Fruit fly (Drosophila melanogaster) whole organism, pupa: ENCODE results near the gene ttm2.

Experiments used
- CG10348 ChIP-seq: fragments of 200-800 bp; sonication (Bioruptor generic); IDR thresholded peaks from 2 replicates; pipeline ENCODE4 v1.3.6; 2022; ENCODE audit warnings: missing biosample characterization, missing genetic modification characterization
- CG12605 ChIP-seq: fragments of 200-800 bp; sonication (Bioruptor generic); IDR thresholded peaks from 2 replicates; pipeline ENCODE4 v1.3.6; 2022; ENCODE audit warnings: missing biosample characterization, missing genetic modification characterization
- CG13204 ChIP-seq: fragments of 200-800 bp; sonication (Bioruptor generic); optimal IDR thresholded peaks from 2 replicates; lab custom pipeline; 2018; ENCODE audit warnings: missing biosample characterization, mild to moderate bottlenecking, missing genetic modification characterization, moderate library complexity
- CG14655 ChIP-seq: fragments of 200-800 bp; sonication (Bioruptor generic); optimal IDR thresholded peaks from 3 replicates; lab custom pipeline; 2017; ENCODE audit warnings: mild to moderate bottlenecking, missing biosample characterization, missing genetic modification reagents, missing genetic modification characterization
- CG15710 ChIP-seq: fragments of 200-800 bp; sonication (Bioruptor generic); optimal IDR thresholded peaks from 2 replicates; lab custom pipeline; 2018; ENCODE audit warnings: missing biosample characterization, mild to moderate bottlenecking, missing genetic modification characterization, moderate library complexity
- CG17806 ChIP-seq: fragments of 200-800 bp; sonication (Bioruptor generic); optimal IDR thresholded peaks from 2 replicates; lab custom pipeline; 2018; ENCODE audit warnings: missing biosample characterization, mild to moderate bottlenecking, missing genetic modification characterization, moderate library complexity
- CG32121 ChIP-seq: fragments of 200-800 bp; sonication (Bioruptor generic); IDR thresholded peaks from 2 replicates; pipeline ENCODE4 v1.3.6; 2022; ENCODE audit warnings: missing biosample characterization, missing genetic modification characterization
- CG34367 ChIP-seq: fragments of 200-800 bp; sonication (Bioruptor generic); optimal IDR thresholded peaks from 2 replicates; lab custom pipeline; 2018; ENCODE audit warnings: missing biosample characterization, mild to moderate bottlenecking, missing genetic modification characterization
- CG4496 ChIP-seq: fragments of 200-800 bp; sonication (Bioruptor generic); IDR thresholded peaks from 3 replicates; pipeline ENCODE4 v1.3.6; 2022; ENCODE audit warnings: missing biosample characterization, missing genetic modification characterization
- CG8159 ChIP-seq: fragments of 200-800 bp; sonication (Bioruptor generic); optimal IDR thresholded peaks from 3 replicates; lab custom pipeline; 2018; ENCODE audit warnings: missing biosample characterization, mild to moderate bottlenecking, missing genetic modification characterization, moderate library complexity
- CG8301 ChIP-seq: fragments of 200-800 bp; sonication (Bioruptor generic); optimal IDR thresholded peaks from 2 replicates; lab custom pipeline; 2018; ENCODE audit warnings: missing biosample characterization, mild to moderate bottlenecking, missing genetic modification characterization
- CG9948 ChIP-seq: fragments of 200-800 bp; sonication (Bioruptor generic); optimal IDR thresholded peaks from 2 replicates; lab custom pipeline; 2018; ENCODE audit warnings: missing biosample characterization, mild to moderate bottlenecking, missing genetic modification characterization, moderate library complexity
- D1 ChIP-seq: fragments of 200-800 bp; sonication (Bioruptor generic); optimal IDR thresholded peaks from 2 replicates; lab custom pipeline; 2018; ENCODE audit warnings: missing biosample characterization, mild to moderate bottlenecking, missing genetic modification characterization, moderate library complexity
- EcR ChIP-seq: fragments of 200-800 bp; sonication (Bioruptor generic); optimal IDR thresholded peaks from 3 replicates; lab custom pipeline; 2019; ENCODE audit warnings: missing biosample characterization, missing genetic modification characterization, mild to moderate bottlenecking, moderate library complexity, missing genetic modification reagents
- Ets98B ChIP-seq: fragments of 200-800 bp; sonication (Bioruptor generic); IDR thresholded peaks from 2 replicates; pipeline ENCODE4 v1.3.6; 2022; ENCODE audit warnings: missing biosample characterization, missing genetic modification characterization
- Pif1A ChIP-seq: fragments of 200-800 bp; sonication (Bioruptor generic); optimal IDR thresholded peaks from 3 replicates; lab custom pipeline; 2016; ENCODE audit warnings: missing biosample characterization, missing genetic modification characterization
- Pif1B ChIP-seq: fragments of 200-800 bp; sonication (Bioruptor generic); optimal IDR thresholded peaks from 3 replicates; lab custom pipeline; 2016; ENCODE audit warnings: missing biosample characterization, missing genetic modification characterization
- Snoo ChIP-seq: fragments of 200-800 bp; sonication (Bioruptor generic); optimal IDR thresholded peaks from 3 replicates; lab custom pipeline; 2017; ENCODE audit warnings: missing biosample characterization, mild to moderate bottlenecking, missing genetic modification characterization, inconsistent platforms
- fd96Ca ChIP-seq: fragments of 200-800 bp; sonication (Bioruptor generic); IDR thresholded peaks from 3 replicates; pipeline ENCODE4 v1.3.6; 2022; ENCODE audit warnings: missing biosample characterization, missing genetic modification characterization
- gl ChIP-seq: fragments of 200-800 bp; sonication (Bioruptor generic); optimal IDR thresholded peaks from 2 replicates; lab custom pipeline; 2018; ENCODE audit warnings: missing biosample characterization, mild to moderate bottlenecking, missing genetic modification characterization
- rn ChIP-seq: fragments of 200-800 bp; sonication (Bioruptor generic); IDR thresholded peaks from 2 replicates; pipeline ENCODE4 v1.3.6; 2022; ENCODE audit warnings: missing biosample characterization, missing genetic modification characterization

Gene ttm2

DNA sequence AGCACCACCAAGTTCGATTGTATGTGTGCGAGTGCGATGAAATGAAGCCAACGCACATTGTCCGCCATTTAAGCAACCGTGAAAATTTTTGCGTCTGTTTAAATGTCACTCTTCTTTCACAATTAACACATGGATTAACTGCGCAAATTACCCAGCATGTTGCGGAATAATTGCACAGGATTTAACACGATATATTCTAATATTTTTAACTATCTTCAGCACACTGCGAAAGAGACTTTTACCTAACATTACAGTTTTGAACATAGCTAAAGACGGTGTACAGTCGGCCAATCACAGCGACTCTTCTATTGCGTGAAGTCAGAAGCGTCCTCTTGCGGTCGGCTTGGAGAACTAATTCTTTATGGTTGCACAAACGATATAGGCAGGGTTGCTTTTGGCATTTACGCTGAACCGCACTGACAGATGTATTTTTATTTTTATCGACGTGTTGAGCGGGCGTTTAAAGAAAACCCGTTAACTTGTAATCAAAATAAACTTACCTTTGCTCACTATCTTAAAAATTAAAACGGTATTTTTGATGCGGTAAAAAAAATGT is 28.2 kb upstream of the ttm2 start:
- no peak for TF ChIP-seq CG9948 (tag; lab: Kevin White, UChicago)
- TF ChIP-seq CG34367 (tag; lab: Kevin White, UChicago) = peak; percentile 47
- TF ChIP-seq Snoo (tag; lab: Kevin White, UChicago) = peak; percentile 44
- no peak for TF ChIP-seq rn (GFP tag; lab: Robert Waterston, UW)
- TF ChIP-seq CG32121 (GFP tag; lab: Robert Waterston, UW) = peak; percentile 35; the same call in 1 of the 2 replicates
- TF ChIP-seq CG14655 (GFP tag; lab: Kevin White, UChicago) = no peak
- no peak for TF ChIP-seq Pif1A (GFP tag; lab: Kevin White, UChicago)
- peak; percentile 5 for TF ChIP-seq CG17806 (tag; lab: Kevin White, UChicago)

- TF ChIP-seq EcR (GFP tag; lab: Kevin White, UChicago) = no peak
- TF ChIP-seq Pif1A (GFP tag; lab: Kevin White, UChicago) = no peak
- no peak for TF ChIP-seq CG9948 (tag; lab: Kevin White, UChicago)
- no peak for TF ChIP-seq CG12605 (GFP tag; lab: Robert Waterston, UW)
- no peak for TF ChIP-seq rn (GFP tag; lab: Robert Waterston, UW)
- no peak for TF ChIP-seq CG34367 (tag; lab: Kevin White, UChicago)
- no peak for TF ChIP-seq CG4496 (GFP tag; lab: Robert Waterston, UW)
- TF ChIP-seq CG8159 (tag; lab: Kevin White, UChicago) = no peak
- TF ChIP-seq CG15710 = no peak
- TF ChIP-seq CG8301 = no peak
- TF ChIP-seq CG17806 (tag; lab: Kevin White, UChicago) = no peak
- no peak for TF ChIP-seq Pif1B (GFP tag; lab: Kevin White, UChicago)
- no peak for TF ChIP-seq CG10348 (GFP tag; lab: Robert Waterston, UW)
- no peak for TF ChIP-seq CG14655 (GFP tag; lab: Kevin White, UChicago)
- no peak for TF ChIP-seq D1
- TF ChIP-seq fd96Ca (GFP tag; lab: Robert Waterston, UW) = no peak
- TF ChIP-seq Ets98B (GFP tag; lab: Robert Waterston, UW) = no peak
- no peak for TF ChIP-seq Snoo (tag; lab: Kevin White, UChicago)
- no peak for TF ChIP-seq gl (tag; lab: Kevin White, UChicago)
Measured at dm6 chr3L:247482-248225, 27.3 kb upstream of the ttm2 start, which contains the start of gene mthl14. mthl14 (plus strand) TSS chr3L:247491.

- TF ChIP-seq D1 = no peak
- TF ChIP-seq CG14655 (GFP tag; lab: Kevin White, UChicago) = no peak
- TF ChIP-seq Snoo (tag; lab: Kevin White, UChicago) = no peak
- TF ChIP-seq EcR (GFP tag; lab: Kevin White, UChicago) = no peak
- no peak for TF ChIP-seq rn (GFP tag; lab: Robert Waterston, UW)
- no peak for TF ChIP-seq CG8159 (tag; lab: Kevin White, UChicago)
Measured at dm6 chr3L:248226-248758, 26.7 kb upstream of the ttm2 start.

DNA sequence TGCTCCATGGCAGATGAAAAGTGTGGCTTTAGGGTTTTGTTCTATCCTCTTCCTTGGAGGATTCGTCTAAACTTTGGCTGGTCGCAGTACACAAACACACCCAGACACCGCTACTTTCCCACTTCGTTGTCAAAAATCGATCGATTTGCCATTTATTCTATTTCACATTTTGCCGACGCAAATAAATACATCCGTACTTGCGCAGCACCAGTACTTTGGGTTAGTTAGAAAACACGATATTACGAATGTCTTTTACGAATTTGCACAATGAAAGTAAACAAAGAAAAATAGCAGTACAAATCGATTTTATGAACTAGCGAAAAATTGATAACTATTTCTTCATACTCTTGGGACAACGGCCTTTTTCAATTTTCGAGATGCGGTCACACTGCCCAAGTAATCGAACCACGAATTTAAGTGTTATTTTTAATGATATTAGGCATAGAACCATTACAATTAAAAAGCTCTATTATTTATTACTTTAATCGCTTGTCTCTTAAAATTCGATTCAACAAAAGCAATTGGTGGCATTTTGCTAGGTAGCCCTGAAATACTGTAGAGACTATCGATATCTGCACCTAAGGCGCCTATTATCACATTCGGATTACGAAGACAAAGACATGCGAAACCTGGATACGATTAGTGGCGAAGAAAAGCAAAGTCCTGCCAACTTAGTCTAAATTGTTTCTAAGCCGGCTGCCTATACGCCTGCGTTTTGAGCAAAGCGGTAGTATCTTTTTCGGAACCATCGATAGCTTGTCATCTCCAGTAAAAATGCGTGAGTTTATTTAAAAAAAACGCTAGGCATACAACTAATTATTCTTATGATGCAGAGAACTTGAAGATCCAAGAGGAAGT is 17.1 kb upstream of the ttm2 start, which contains the start of the genes DIP2 and wac:
DIP2 (minus strand) TSS at position 337 of the 858 bp plus-strand sequence.
wac (plus strand) TSS at position 559 of the 858 bp plus-strand sequence.
- peak; percentile 22 for TF ChIP-seq CG17806 (tag; lab: Kevin White, UChicago)
- TF ChIP-seq Pif1B (GFP tag; lab: Kevin White, UChicago) = no peak
- TF ChIP-seq CG8159 (tag; lab: Kevin White, UChicago) = no peak
- no peak for TF ChIP-seq CG14655 (GFP tag; lab: Kevin White, UChicago)
- no peak for TF ChIP-seq CG13204 (GFP tag; lab: Kevin White, UChicago)
- peak; percentile 22 for TF ChIP-seq CG15710
- peak; percentile 40; the same call in 1 of the 2 replicates for TF ChIP-seq rn (GFP tag; lab: Robert Waterston, UW)
- TF ChIP-seq EcR (GFP tag; lab: Kevin White, UChicago) = peak; percentile 55
- TF ChIP-seq Ets98B (GFP tag; lab: Robert Waterston, UW) = peak; percentile 46
- TF ChIP-seq fd96Ca (GFP tag; lab: Robert Waterston, UW) = peak; percentile 62; the same call in 2 of the 3 replicates
- peak; percentile 39 for TF ChIP-seq Snoo (tag; lab: Kevin White, UChicago)

DNA sequence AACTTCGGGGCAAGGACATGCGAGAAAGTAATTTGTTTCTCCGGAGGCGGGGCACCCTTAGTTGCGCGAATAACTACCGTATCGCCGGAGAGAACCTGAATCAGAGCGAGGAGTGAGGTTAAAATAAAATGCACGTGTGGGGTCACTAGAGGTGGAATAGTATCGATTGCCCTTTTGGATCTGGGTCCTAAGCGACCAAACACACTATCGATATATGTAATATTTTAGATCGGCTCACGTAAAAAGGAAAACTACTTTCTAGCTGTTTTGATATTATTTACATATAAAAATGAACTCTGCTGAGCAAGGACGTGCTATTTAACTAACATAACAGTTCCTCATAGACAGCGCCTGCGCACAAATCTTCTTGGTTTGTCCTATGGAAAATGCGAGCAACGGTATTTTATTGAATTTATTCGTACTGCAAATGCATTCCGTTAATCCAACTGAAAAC is 12.2 kb upstream of the ttm2 start:
- TF ChIP-seq CG32121 (GFP tag; lab: Robert Waterston, UW) = no peak
- TF ChIP-seq CG15710 = no peak
- no peak for TF ChIP-seq Ets98B (GFP tag; lab: Robert Waterston, UW)
- TF ChIP-seq CG8159 (tag; lab: Kevin White, UChicago) = no peak
- no peak for TF ChIP-seq CG14655 (GFP tag; lab: Kevin White, UChicago)
- TF ChIP-seq rn (GFP tag; lab: Robert Waterston, UW) = no peak
- TF ChIP-seq Snoo (tag; lab: Kevin White, UChicago) = no peak
- TF ChIP-seq CG9948 (tag; lab: Kevin White, UChicago) = no peak
- no peak for TF ChIP-seq Pif1A (GFP tag; lab: Kevin White, UChicago)
- no peak for TF ChIP-seq gl (tag; lab: Kevin White, UChicago)
- TF ChIP-seq CG8301 = no peak
- TF ChIP-seq fd96Ca (GFP tag; lab: Robert Waterston, UW) = 0 out of 3 replicates have a peak, but pooled peaks have one; percentile 16
- TF ChIP-seq CG13204 (GFP tag; lab: Kevin White, UChicago) = no peak
- no peak for TF ChIP-seq CG12605 (GFP tag; lab: Robert Waterston, UW)
- no peak for TF ChIP-seq CG10348 (GFP tag; lab: Robert Waterston, UW)
- TF ChIP-seq CG17806 (tag; lab: Kevin White, UChicago) = no peak
- no peak for TF ChIP-seq CG34367 (tag; lab: Kevin White, UChicago)
- no peak for TF ChIP-seq Pif1B (GFP tag; lab: Kevin White, UChicago)
- TF ChIP-seq EcR (GFP tag; lab: Kevin White, UChicago) = peak; percentile 44
- 0 out of 3 replicates have a peak, but pooled peaks have one; percentile 29 for TF ChIP-seq CG4496 (GFP tag; lab: Robert Waterston, UW)
- TF ChIP-seq D1 = no peak
